Fruit fly (Drosophila melanogaster): ENCODE data around the gene RhoL.

Gene RhoL

DNA sequence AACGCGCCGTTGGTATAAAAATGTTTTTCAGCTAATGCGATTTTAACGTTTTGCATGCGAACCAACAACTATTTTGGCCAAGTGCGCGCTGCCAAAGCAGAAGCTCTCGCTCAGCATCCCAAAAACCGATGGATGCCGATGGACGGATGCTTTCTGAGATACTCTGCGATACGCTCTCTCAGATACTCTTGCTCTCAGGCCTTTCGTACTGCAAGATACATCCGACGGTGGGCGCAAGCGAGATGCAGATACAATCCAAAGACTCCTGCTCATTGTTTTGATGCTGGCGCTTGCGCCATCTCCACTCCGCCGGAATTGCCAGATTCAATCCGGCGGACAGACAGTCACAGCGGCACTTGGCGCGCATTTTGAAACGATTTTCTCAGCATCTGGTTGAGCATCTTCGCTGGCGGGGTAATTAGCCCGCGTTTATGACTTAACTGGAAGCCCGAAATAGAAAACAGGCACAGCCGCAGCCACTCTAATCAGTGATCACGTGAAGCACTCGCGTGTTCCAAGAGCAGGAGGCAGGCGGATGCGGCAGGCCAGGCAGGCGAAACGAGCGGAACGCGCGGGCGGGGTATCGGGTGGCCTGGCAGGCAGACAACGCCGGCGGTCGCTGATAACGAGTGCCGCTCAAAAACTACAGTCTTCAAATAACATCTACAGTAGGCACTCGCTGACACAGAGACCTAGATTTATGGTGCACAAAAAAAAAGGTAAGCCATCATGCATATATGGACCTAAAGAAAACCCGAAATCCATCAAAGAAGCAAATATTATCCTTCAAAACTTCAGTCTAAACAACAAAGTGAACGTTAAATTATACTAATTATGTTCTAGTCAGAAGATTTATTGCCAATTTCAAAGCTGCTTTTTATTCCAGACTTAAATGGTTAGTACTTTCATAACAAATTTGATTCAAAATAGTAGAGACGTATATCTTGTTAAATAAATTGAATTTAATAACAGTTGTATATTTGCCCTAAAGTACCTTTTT, 8.5 kb downstream of the RhoL start, which contains the start of gene CG16779:
TSS of gene CG16779 (minus strand) at position 51 of the 1,000 bp plus-strand sequence.
- peak; percentile 63 for TF ChIP-seq noc (tag; optimal IDR thresholded peaks at IDR 0.05)

DNA sequence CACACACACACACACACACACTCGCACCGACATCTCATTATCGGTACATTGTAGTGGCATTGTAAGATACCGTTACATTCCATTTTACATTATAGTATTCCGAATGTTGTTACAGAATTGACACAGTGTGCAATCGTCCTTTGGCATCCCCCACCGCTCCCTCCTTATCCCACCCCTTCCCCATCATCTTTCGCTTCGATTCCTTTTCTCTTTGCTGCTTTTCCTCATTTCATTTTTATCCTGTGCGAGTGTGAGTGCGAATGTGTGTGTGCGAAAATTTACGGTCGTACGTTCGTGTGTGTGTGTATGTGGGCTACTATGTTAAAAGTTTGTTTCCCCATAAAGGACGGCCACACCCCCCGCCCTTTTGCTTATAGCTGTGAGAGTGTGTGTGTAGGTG, 10.3 kb downstream of the RhoL start:
- TF ChIP-seq noc (tag; optimal IDR thresholded peaks at IDR 0.05): no peak

DNA sequence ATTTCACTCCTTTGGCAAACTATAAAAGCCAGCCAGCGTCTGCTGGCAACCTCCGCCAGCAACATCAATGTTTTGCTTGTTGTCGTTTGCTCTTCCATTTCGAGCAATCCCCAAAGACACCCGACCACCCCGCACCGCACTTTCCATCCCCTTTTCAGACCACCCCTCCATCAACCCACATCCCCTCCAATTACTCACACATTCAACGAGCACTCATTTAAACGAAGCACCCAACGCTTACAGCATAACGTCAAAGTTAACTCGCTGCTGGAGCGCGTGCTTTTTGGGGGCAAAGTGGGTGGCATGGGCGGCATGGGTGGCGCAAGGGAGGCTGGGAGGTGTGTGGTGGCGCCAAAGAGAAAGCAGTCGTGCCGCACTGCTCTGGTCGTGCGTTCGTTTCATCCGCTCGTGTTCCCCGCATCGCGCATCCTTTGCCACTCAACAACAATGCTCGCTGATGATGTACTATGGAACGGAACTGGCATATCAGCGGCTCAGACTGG, 11.3 kb downstream of the RhoL start:
- TF ChIP-seq noc (tag; optimal IDR thresholded peaks at IDR 0.05): no peak

DNA sequence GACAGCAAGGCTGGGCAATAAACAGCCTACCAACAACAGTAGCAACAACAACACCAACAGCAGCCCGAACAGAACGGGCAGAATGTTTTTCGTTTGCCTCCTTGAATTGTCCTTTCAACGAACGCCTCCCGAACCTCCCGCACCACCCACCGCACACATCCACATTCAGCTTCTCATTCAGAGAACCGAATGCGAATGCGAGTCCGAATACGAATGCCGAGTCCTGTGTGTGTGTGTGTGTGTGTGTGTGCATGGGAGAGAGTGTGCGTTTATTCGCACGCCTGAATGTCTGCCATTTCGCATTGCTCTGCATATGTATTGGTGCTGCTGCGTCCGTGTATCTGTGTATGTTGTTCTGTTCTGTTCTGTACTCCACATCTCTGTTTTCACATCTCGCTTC, 13.9 kb downstream of the RhoL start:
- TF ChIP-seq noc (tag; optimal IDR thresholded peaks at IDR 0.05): no peak

DNA sequence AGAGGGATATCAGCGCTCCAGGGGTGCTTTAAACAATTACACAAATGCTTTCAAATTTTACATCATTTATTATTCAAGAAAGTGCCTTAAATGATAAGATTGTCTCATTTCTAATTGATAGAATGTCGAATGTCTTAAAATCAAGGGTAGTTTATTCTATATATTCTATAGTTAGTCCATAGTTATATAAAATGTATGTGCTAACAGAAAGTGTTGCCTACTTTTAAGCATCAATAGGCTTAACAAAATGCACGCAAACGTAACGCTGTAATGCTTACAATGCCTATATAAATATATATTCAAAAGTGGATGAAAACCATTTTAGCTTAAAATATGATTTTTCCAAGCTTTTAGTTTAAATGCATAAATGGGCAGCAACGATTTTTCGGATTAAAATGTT, 14.4 kb downstream of the RhoL start:
- no peak for TF ChIP-seq noc (tag; optimal IDR thresholded peaks at IDR 0.05)

DNA sequence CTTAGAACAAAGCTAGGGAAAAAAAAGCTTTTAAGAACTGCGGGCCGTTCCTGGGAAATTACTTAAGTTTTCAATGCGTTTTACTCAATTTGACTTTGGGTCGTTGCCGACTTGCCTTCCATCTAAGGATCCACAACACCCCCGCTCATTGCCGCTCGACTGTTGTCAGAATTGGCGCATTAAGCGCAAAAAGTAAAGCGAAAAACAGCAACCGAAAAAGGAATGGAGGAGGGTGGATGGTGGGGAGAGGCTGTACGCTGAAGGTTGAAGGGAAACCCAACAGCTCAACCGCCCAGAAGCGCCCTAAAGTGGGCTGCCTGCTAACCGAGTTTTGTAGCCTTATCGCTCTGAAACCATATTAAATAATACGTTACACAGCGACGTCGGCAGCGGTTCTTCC, 14.8 kb downstream of the RhoL start:
- TF ChIP-seq noc (tag; optimal IDR thresholded peaks at IDR 0.05): no peak

DNA sequence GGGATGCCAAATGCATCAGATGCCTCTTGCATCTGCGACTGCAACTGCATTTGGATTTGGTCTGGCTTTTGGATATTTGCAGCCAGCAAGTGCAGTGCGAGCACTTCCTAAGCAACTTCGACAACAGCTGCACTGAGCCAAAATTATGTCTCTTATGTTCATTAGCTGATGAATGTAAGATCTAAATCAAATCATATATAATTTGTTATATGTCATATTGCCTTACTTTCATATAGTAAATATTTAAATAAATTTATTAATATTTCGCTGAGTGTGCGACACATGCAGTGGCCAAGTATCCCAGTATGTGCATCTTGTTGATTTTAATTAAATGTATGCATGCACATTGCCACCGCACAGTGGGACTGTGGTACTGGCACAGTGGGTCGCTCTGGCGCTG, 22.0 kb downstream of the RhoL start:
- TF ChIP-seq noc (tag; optimal IDR thresholded peaks at IDR 0.05): no peak

DNA sequence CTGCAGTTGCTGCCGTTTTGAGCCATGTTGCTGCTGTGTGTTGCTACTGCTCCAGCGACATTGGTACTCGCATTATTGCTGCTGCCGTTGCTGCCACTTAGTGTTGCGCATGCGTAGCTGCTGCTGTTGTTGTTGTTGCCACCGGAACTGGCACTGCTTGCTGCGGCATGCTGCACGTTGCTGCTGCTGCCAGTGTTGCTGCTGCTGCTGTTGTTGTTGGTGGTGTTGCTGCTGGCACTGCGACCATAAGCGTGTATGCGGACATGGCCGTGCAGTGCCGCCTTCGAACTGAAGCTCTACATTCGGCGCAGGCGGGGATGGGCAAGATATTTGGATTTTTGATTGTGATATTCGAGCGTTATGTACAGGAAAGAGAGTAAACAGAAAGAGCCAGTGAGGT, 34.3 kb downstream of the RhoL start:
- no peak for TF ChIP-seq noc (tag; optimal IDR thresholded peaks at IDR 0.05)

DNA sequence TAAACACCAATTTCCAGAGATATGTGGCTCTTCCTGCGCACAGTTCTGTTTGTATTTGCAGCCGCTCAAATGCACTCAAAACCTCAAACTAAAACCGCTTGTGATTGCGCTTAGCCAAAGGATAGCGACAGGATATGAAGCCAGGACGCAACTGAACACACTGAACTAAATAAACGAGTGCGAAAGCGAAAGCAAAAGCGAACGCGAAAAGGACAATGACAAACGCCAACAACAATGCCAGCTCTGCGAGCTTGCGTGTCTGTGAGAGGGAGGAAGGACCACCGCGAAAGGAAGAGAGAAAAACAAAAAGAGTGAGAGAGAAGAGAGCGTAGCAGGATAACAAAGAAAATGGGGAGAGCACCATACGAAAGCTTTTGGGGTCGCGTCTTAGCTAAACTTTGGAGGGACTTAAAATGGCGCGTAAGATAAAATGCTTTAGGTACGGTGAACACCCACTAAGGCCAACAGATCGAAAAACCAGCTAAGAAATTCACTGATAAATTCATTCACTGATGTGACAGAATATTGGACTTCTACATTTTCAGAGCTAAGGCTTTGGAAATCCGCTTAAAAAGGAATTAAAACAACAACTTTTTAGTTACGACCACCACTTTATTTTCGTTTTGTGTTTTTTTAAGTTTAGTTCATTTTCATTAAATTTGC, 41.8 kb downstream of the RhoL start, which contains the start of gene GstZ2:
TSS of gene GstZ2 (minus strand) at position 165 of the 663 bp plus-strand sequence.
- TF ChIP-seq noc (tag; optimal IDR thresholded peaks at IDR 0.05): no peak

DNA sequence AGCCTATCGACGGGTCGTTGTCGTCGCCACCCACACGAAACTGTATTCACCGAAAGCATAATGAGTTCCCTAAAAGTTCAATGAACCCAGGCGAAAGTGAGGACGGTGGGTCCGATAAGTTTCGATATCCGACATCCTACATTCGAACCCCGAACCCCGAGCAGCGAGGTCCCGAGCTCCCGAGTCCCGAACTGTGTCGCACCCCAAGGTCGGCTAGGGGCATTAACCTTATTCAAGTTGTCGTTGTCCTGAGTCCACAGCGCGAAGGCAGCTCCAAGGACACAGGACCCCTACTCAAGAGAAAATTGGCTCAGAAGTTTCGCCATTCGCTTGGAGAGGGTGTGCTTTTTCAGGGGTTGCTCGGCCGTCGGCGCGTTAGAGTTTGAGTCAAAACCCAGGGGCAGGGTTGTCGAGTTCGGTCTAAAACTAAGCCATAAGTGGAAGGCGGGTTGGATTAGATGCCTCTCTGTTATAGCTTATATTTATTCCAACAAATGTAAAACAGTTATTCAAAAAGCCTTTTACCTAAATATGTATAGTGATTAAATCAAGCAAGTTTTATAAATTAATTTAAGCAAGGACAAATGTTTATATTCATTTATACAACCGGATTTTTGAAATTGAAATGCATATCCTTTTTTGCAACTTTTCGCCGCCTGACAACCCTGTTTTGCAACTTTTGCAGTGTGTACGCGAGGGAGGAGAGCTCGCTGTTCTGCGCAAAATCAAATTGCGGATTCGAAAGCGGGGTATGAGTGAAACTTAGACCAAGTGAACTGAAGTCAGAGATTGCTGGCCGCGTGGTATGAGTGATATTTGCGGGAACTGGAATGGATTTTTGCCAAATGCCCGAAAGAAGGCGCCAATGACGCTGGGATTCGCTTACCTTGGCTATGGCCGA, 42.7 kb downstream of the RhoL start:
- peak; percentile 64 for TF ChIP-seq noc (tag; optimal IDR thresholded peaks at IDR 0.05)

DNA sequence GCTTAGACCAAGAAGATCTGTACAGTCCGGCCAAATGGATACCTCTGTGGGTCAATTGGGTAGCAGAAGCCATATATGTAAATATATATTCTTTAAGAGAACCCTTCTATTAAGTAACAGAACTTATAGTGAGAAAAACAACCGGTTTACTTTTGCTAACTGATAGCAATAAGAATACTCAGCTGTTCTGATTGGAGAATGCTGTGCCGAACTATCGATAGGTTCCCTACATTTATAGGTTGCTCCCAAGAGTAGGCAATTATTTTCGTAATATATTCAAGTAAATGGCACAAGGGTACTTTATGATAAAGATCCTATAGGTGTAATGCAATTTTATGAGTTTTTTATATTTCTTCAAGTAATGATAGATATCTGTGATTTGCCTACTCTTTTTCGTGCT, 46.0 kb downstream of the RhoL start, which contains the start of gene GstZ1:
TSS of gene GstZ1 (minus strand) at position 174 of the 400 bp plus-strand sequence.
- no peak for TF ChIP-seq noc (tag; optimal IDR thresholded peaks at IDR 0.05)

DNA sequence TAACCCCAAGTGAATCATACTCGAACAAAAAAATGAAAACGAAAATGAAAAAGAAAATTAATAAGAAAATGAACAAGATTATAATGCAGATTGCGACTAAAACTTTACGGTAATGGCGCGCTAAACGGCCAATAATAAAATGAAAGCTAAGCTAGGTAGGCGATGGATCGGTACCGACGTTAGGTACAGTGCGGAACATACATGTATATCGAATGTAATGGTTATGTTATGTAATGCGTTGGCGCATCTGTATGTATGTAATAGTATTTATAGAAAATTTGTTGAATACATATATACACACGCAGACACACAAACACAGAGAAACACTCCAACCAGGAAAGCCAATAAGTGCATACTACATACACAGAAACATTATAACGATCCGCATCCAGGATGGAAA, 47.4 kb downstream of the RhoL start:
- TF ChIP-seq noc (tag; optimal IDR thresholded peaks at IDR 0.05): no peak

DNA sequence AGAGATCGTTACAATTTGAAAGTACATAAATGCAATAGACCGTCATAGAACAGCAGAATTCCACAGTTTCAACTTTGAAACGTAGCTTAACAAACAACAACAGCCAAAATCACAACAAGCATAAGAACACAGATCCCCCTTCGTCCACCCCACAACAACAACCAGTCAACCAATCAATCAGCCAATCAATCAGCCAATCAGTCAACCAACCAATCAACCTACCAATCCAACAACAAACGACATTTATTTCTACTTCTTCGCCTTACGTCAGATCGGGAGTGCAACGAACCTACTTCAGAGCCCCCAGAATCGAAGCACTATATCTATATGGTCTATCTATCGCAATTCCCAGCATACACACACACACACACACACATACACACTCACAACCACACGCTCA, 51.7 kb downstream of the RhoL start:
- no peak for TF ChIP-seq noc (tag; optimal IDR thresholded peaks at IDR 0.05)

DNA sequence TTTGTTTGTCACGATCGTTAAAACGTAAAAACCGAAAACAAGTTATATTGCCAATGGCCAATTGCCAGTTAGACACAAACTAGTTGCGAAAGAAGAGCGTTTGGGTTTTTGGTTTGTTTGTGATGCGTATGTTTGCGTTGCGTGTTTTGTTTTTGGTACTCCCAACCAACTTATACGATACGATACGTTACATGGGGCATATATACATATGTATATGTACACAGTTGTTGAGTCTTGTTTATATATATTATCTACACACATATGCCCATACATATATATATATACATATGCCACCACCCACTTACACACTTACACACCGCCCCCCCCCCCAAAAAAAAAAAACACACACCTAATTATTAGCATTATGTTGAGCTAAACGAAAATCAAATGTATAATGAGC, 54.1 kb downstream of the RhoL start:
- TF ChIP-seq noc (tag; optimal IDR thresholded peaks at IDR 0.05): no peak
